Worm (Caenorhabditis elegans) whole organism, L1 larva: ENCODE measurements around the gene K07F5.7.

ENCODE experiments used
- dsc-1 ChIP-seq: sonication (generic microtip); optimal IDR thresholded peaks from 2 replicates; lab custom pipeline; 2016; ENCODE audit warnings: mild to moderate bottlenecking, missing genetic modification characterization, missing compliant biosample characterization
- nhr-237 ChIP-seq: fragments of 150-350 bp; optimal IDR thresholded peaks from 2 replicates; lab custom pipeline; 2014; ENCODE audit warnings: missing biosample characterization, missing genetic modification characterization
- nhr-76 ChIP-seq: sonication (generic microtip); optimal IDR thresholded peaks from 2 replicates; lab custom pipeline; 2017; ENCODE audit warnings: missing biosample characterization, missing genetic modification characterization
- nhr-90 ChIP-seq: sonication (generic microtip); optimal IDR thresholded peaks from 2 replicates; lab custom pipeline; 2016; ENCODE audit warnings: mild to moderate bottlenecking, missing genetic modification characterization, missing compliant biosample characterization; ENCODE audit not compliant: poor library complexity
- pqm-1 ChIP-seq: sonication (generic microtip); optimal IDR thresholded peaks from 3 replicates; lab custom pipeline; 2017; ENCODE audit warnings: missing biosample characterization, missing genetic modification characterization

DNA sequence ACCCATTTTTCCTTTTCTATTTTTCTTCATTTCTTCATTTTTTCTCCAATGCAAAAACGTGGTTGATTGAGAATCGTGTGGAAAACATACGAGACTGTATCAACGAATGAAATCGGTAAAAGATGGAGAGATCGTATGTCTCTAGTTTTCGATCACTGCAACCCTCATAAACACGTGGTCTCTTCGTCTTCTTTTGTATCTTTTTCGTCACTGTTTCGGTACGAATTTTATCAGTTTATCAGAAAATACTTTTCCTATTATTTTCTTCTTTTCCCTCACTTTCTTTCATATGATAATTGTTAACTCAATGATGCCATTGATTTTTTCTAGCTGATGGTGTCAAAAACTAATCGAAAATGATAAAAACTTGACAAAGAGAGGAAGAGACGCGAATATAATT is 27.7 kb upstream of the K07F5.7 start:
- no peak for TF ChIP-seq nhr-237 (tag; lab: Kevin White, UChicago)
- peak; percentile 64 for TF ChIP-seq nhr-90
- no peak for TF ChIP-seq pqm-1 (tag; lab: Kevin White, UChicago)
- no peak for TF ChIP-seq dsc-1 (tag; lab: Kevin White, UChicago)
- TF ChIP-seq nhr-76 (tag; lab: Kevin White, UChicago): no peak
